Fruit fly (Drosophila melanogaster) whole organism, embryonic: ENCODE measurements around the gene Sec61alpha.

Source experiments
- CG10147 ChIP-seq: fragments of 200-800 bp; sonication (Bioruptor generic); optimal IDR thresholded peaks from 2 replicates; lab custom pipeline; 2019; ENCODE audit warnings: missing biosample characterization, mild to moderate bottlenecking, missing genetic modification characterization, moderate library complexity
- CG10267 ChIP-seq: fragments of 200-800 bp; sonication (Bioruptor generic); optimal IDR thresholded peaks from 2 replicates; lab custom pipeline; 2018; ENCODE audit warnings: missing biosample characterization, mild to moderate bottlenecking, missing genetic modification characterization, moderate library complexity
- CG10274 ChIP-seq: fragments of 200-800 bp; sonication (Bioruptor generic); optimal IDR thresholded peaks from 3 replicates; lab custom pipeline; 2017; ENCODE audit warnings: missing biosample characterization, mild to moderate bottlenecking, missing genetic modification characterization
- CG10543 ChIP-seq: fragments of 200-800 bp; sonication (Bioruptor generic); optimal IDR thresholded peaks from 3 replicates; lab custom pipeline; 2017; ENCODE audit warnings: missing biosample characterization, mild to moderate bottlenecking, missing genetic modification characterization, moderate library complexity
- CG11504 ChIP-seq: fragments of 200-800 bp; sonication (Bioruptor generic); optimal IDR thresholded peaks from 3 replicates; lab custom pipeline; 2019; ENCODE audit warnings: missing biosample characterization, mild to moderate bottlenecking, missing genetic modification characterization, moderate library complexity
- CG12659 ChIP-seq: fragments of 200-800 bp; sonication (Bioruptor generic); optimal IDR thresholded peaks from 3 replicates; lab custom pipeline; 2017; ENCODE audit warnings: mild to moderate bottlenecking, missing biosample characterization, missing genetic modification reagents, missing genetic modification characterization
- CG14014 ChIP-seq: fragments of 200-800 bp; sonication (Bioruptor generic); IDR thresholded peaks from 2 replicates; pipeline ENCODE4 v1.3.6; 2022; ENCODE audit warnings: missing biosample characterization, missing genetic modification characterization
- CG17361 ChIP-seq: fragments of 200-800 bp; sonication (Bioruptor generic); IDR thresholded peaks from 3 replicates; pipeline ENCODE4 v1.3.6; 2022; ENCODE audit warnings: missing biosample characterization, missing genetic modification characterization
- CG17829 ChIP-seq: fragments of 200-800 bp; optimal IDR thresholded peaks from 2 replicates; lab custom pipeline; 2019; ENCODE audit warnings: missing biosample characterization, mild to moderate bottlenecking, missing genetic modification characterization, moderate library complexity
- CG18476 ChIP-seq: fragments of 200-800 bp; sonication (Bioruptor generic); optimal IDR thresholded peaks from 2 replicates; lab custom pipeline; 2016; ENCODE audit warnings: missing biosample characterization, mild to moderate bottlenecking, missing genetic modification characterization
- CG30403 ChIP-seq: fragments of 200-800 bp; sonication (Bioruptor generic); optimal IDR thresholded peaks from 3 replicates; lab custom pipeline; 2016; ENCODE audit warnings: missing biosample characterization, missing genetic modification characterization
- CG4820 ChIP-seq: fragments of 200-800 bp; sonication (Bioruptor generic); optimal IDR thresholded peaks from 3 replicates; lab custom pipeline; 2016; ENCODE audit warnings: missing biosample characterization, missing genetic modification characterization
- CG5180 ChIP-seq: fragments of 200-800 bp; sonication (Bioruptor generic); optimal IDR thresholded peaks from 3 replicates; lab custom pipeline; 2017; ENCODE audit warnings: missing biosample characterization, missing genetic modification characterization, mild to moderate bottlenecking, moderate library complexity, missing genetic modification reagents
- CG7839 ChIP-seq: fragments of 200-800 bp; sonication (Bioruptor generic); optimal IDR thresholded peaks from 3 replicates; lab custom pipeline; 2018; ENCODE audit warnings: missing biosample characterization, mild to moderate bottlenecking, missing genetic modification characterization, moderate library complexity
- CG8478 ChIP-seq: fragments of >200 bp; optimal IDR thresholded peaks from 2 replicates; lab custom pipeline; 2018
- CoRest ChIP-seq: fragments of 200-800 bp; sonication (Bioruptor generic); optimal IDR thresholded peaks from 3 replicates; lab custom pipeline; 2018; ENCODE audit warnings: missing biosample characterization, mild to moderate bottlenecking, missing genetic modification characterization, moderate library complexity
- D19A ChIP-seq: fragments of 200-800 bp; optimal IDR thresholded peaks from 3 replicates; lab custom pipeline; 2019; ENCODE audit warnings: missing biosample characterization, mild to moderate bottlenecking, missing genetic modification characterization, moderate library complexity
- D19B ChIP-seq: fragments of 200-800 bp; sonication (Bioruptor generic); optimal IDR thresholded peaks from 2 replicates; lab custom pipeline; 2017; ENCODE audit warnings: missing biosample characterization, mild to moderate bottlenecking, missing genetic modification characterization
- Hr3 ChIP-seq: fragments of 200-800 bp; sonication (Bioruptor generic); optimal IDR thresholded peaks from 3 replicates; lab custom pipeline; 2016; ENCODE audit warnings: missing biosample characterization, missing genetic modification characterization
- Med ChIP-seq: fragments of 200-800 bp; sonication (Bioruptor generic); peaks from one replicate; lab custom pipeline; 2016; ENCODE audit warnings: missing biosample characterization, missing genetic modification characterization, mild to moderate bottlenecking, inconsistent platforms, moderate library complexity
- Meics ChIP-seq: fragments of 200-800 bp; sonication (Bioruptor generic); optimal IDR thresholded peaks from 2 replicates; lab custom pipeline; 2017; ENCODE audit warnings: missing biosample characterization, mild to moderate bottlenecking, missing genetic modification characterization
- Mrtf ChIP-seq: fragments of 200-800 bp; sonication (Bioruptor generic); IDR thresholded peaks from 3 replicates; pipeline ENCODE4 v1.3.6; 2022; ENCODE audit warnings: missing biosample characterization, missing genetic modification characterization
- Nf-YA ChIP-seq: fragments of 200-800 bp; sonication (Bioruptor generic); IDR thresholded peaks from 2 replicates; pipeline ENCODE4 v1.3.6; 2022; ENCODE audit warnings: missing biosample characterization, missing genetic modification characterization
- Opbp ChIP-seq: fragments of 200-800 bp; sonication (Bioruptor generic); IDR thresholded peaks from 3 replicates; pipeline ENCODE4 v1.3.6; 2022; ENCODE audit warnings: missing biosample characterization, missing genetic modification characterization; ENCODE audit not compliant: partially characterized antibody
- TFAM ChIP-seq: fragments of 200-800 bp; sonication (Bioruptor generic); optimal IDR thresholded peaks from 2 replicates; lab custom pipeline; 2017; ENCODE audit warnings: missing biosample characterization, missing genetic modification characterization, inconsistent platforms
- Trl ChIP-seq, 3 experiments: fragments of >200 bp in 2 of 3; fragments of 200-800 bp in 1 of 3; sonication (Bioruptor generic) in 1 of 3; optimal IDR thresholded peaks; 2 replicates in 1 of 3; 3 replicates in 2 of 3; lab custom pipeline; 2016 to 2017; ENCODE audit warnings: missing biosample characterization in 1 of 3, missing genetic modification characterization in 1 of 3
- bbx ChIP-seq: fragments of 200-800 bp; sonication (Bioruptor generic); IDR thresholded peaks from 2 replicates; pipeline ENCODE4 v1.3.6; 2022; ENCODE audit warnings: missing biosample characterization, missing genetic modification characterization; ENCODE audit not compliant: partially characterized antibody
- chinmo ChIP-seq: fragments of 200-800 bp; sonication (Bioruptor generic); IDR thresholded peaks from 4 replicates; pipeline ENCODE4 v1.3.6; 2022; ENCODE audit warnings: missing biosample characterization, missing genetic modification characterization; ENCODE audit not compliant: partially characterized antibody
- fd3F ChIP-seq: fragments of 200-800 bp; sonication (Bioruptor generic); optimal IDR thresholded peaks from 2 replicates; lab custom pipeline; 2018; ENCODE audit warnings: missing biosample characterization, mild to moderate bottlenecking, missing genetic modification characterization, moderate library complexity
- grau ChIP-seq: fragments of 200-800 bp; optimal IDR thresholded peaks from 3 replicates; lab custom pipeline; 2019; ENCODE audit warnings: missing biosample characterization, mild to moderate bottlenecking, missing genetic modification characterization, moderate library complexity
- ind ChIP-seq: fragments of 200-800 bp; sonication (Bioruptor generic); optimal IDR thresholded peaks from 3 replicates; lab custom pipeline; 2016; ENCODE audit warnings: missing biosample characterization, missing genetic modification characterization
- lmd ChIP-seq: fragments of 200-800 bp; sonication (Bioruptor generic); IDR thresholded peaks from 2 replicates; pipeline ENCODE4 v1.3.6; 2022; ENCODE audit warnings: missing biosample characterization, missing genetic modification characterization
- lov ChIP-seq, 2 experiments: fragments of 200-800 bp in 1 of 2; fragments of >200 bp in 1 of 2; sonication (Bioruptor generic) in 1 of 2; IDR thresholded peaks in 1 of 2; optimal IDR thresholded peaks in 1 of 2; 2 replicates in 1 of 2; 3 replicates in 1 of 2; pipeline versions ENCODE4 v1.3.6 to Lab custom; 2017 to 2022; ENCODE audit warnings: missing biosample characterization in 1 of 2, missing genetic modification characterization in 1 of 2
- row ChIP-seq: fragments of 200-800 bp; sonication (Bioruptor generic); IDR thresholded peaks from 3 replicates; pipeline ENCODE4 v1.3.6; 2022; ENCODE audit warnings: missing biosample characterization, missing genetic modification characterization
- seq ChIP-seq: fragments of 200-800 bp; sonication (Bioruptor generic); IDR thresholded peaks from 2 replicates; pipeline ENCODE4 v1.3.6; 2022; ENCODE audit warnings: missing biosample characterization, missing genetic modification characterization
- sisA ChIP-seq: fragments of 200-800 bp; sonication (Bioruptor generic); IDR thresholded peaks from 2 replicates; pipeline ENCODE4 v1.3.6; 2022; ENCODE audit warnings: missing biosample characterization, missing genetic modification characterization
- so ChIP-seq: fragments of 200-800 bp; sonication (Bioruptor generic); IDR thresholded peaks from 3 replicates; pipeline ENCODE4 v1.3.6; 2022; ENCODE audit warnings: missing biosample characterization, missing genetic modification characterization

The Sec61alpha gene

dm6 chr2L:6471978-6472776, 8.2 kb downstream of the Sec61alpha start (continued):
- TF ChIP-seq CG5180 (GFP tag; lab: Kevin White, UChicago) (peak; percentile 34), CG10274 (peak; percentile 14), chinmo (GFP tag; lab: Robert Waterston, UW) (peak; percentile 78; the same call in 2 of the 4 replicates), CG17361 (GFP tag; lab: Robert Waterston, UW) (no peak), CG10543 (GFP tag; lab: Kevin White, UChicago) (peak; percentile 43), CG4820 (GFP tag; lab: Kevin White, UChicago) (peak; percentile 4), CG17829 (tag; lab: Kevin White, UChicago) (peak; percentile 6), bbx (GFP tag; lab: Robert Waterston, UW) (peak; percentile 40; the same call in 1 of the 2 replicates), CG10267 (tag; lab: Kevin White, UChicago) (peak; percentile 8), grau (tag; lab: Kevin White, UChicago) (peak; percentile 39), row (GFP tag; lab: Robert Waterston, UW) (peak; percentile 49), CG7839 (peak; percentile 47), CG30403 (peak; percentile 36), seq (GFP tag; lab: Robert Waterston, UW) (0 out of 2 replicates have a peak, but pooled peaks have one; percentile 18), CG8478 (lab: Kevin White, UChicago) (no peak), CG10147 (GFP tag; lab: Kevin White, UChicago) (peak; percentile 34), Meics (GFP tag; lab: Kevin White, UChicago) (peak; percentile 50), D19B (GFP tag; lab: Kevin White, UChicago) (peak; percentile 92), ind (peak; percentile 21), Opbp (GFP tag; lab: Robert Waterston, UW) (0 out of 3 replicates have a peak, but pooled peaks have one; percentile 25), CG11504 (peak; percentile 51), lov (optimal IDR thresholded peaks at IDR 0.05; lab: Kevin White, UChicago) (no peak), lov (GFP tag; IDR thresholded peaks at IDR 0.05; lab: Robert Waterston, UW) (0 out of 3 replicates have a peak, but pooled peaks have one; percentile 24), CG14014 (GFP tag; lab: Robert Waterston, UW) (peak; percentile 22; the same call in 1 of the 2 replicates), Med (GFP tag; lab: Kevin White, UChicago) (peak; percentile 68), TFAM (no peak), fd3F (GFP tag; lab: Kevin White, UChicago) (peak; percentile 6), CG12659 (peak; percentile 29), Trl (optimal IDR thresholded peaks at IDR 0.05; lab: Kevin White, UChicago) (peak in 1 of 2 experiments; percentile 17), Trl (GFP tag; optimal IDR thresholded peaks at IDR 0.05; lab: Kevin White, UChicago) (no peak), Mrtf (0 out of 3 replicates have a peak, but pooled peaks have one; percentile 34), lmd (GFP tag; lab: Robert Waterston, UW) (0 out of 2 replicates have a peak, but pooled peaks have one; percentile 14), Hr3 (GFP tag; lab: Kevin White, UChicago) (no peak), sisA (GFP tag; lab: Robert Waterston, UW) (0 out of 2 replicates have a peak, but pooled peaks have one; percentile 29), so (GFP tag; lab: Robert Waterston, UW) (peak; percentile 16; the same call in 1 of the 3 replicates), CoRest (peak; percentile 33), CG18476 (GFP tag; lab: Kevin White, UChicago) (peak; percentile 40), Nf-YA (GFP tag; lab: Robert Waterston, UW) (no peak), D19A (tag; lab: Kevin White, UChicago) (peak; percentile 31)
